Worm (Caenorhabditis elegans) whole organism, early embryonic: Measurements from ENCODE around the gene W01B6.3.

Source experiments
- F13C5.2 ChIP-seq: sonication (generic microtip); optimal IDR thresholded peaks from 2 replicates; lab custom pipeline; 2017; ENCODE audit warnings: mild to moderate bottlenecking, missing genetic modification characterization, inconsistent platforms, missing compliant biosample characterization
- aly-1 ChIP-seq: sonication (generic microtip); optimal IDR thresholded peaks from 2 replicates; lab custom pipeline; 2016; ENCODE audit warnings: missing genetic modification characterization, missing compliant biosample characterization
- ama-1 ChIP-seq: fragments of 150-350 bp; optimal IDR thresholded peaks from 2 replicates; lab custom pipeline; 2014
- ceh-13 ChIP-seq: fragments of 200-800 bp; sonication (Bioruptor generic); optimal IDR thresholded peaks from 2 replicates; lab custom pipeline; 2018; ENCODE audit warnings: mild to moderate bottlenecking, missing genetic modification characterization, missing compliant biosample characterization
- ceh-36 ChIP-seq: sonication (generic microtip); optimal IDR thresholded peaks from 2 replicates; lab custom pipeline; 2016; ENCODE audit warnings: missing genetic modification characterization, inconsistent platforms, missing compliant biosample characterization
- ets-7 ChIP-seq: sonication (generic microtip); optimal IDR thresholded peaks from 2 replicates; lab custom pipeline; 2016; ENCODE audit warnings: missing genotype, missing genetic modification characterization, missing compliant biosample characterization
- flt-1 ChIP-seq: fragments of 200-800 bp; sonication (Bioruptor generic); IDR thresholded peaks from 2 replicates; pipeline ENCODE4 v1.3.6; 2022; ENCODE audit warnings: missing genetic modification characterization, missing compliant biosample characterization
- hmbx-1 ChIP-seq: sonication (generic microtip); optimal IDR thresholded peaks from 2 replicates; lab custom pipeline; 2016; ENCODE audit warnings: mild to moderate bottlenecking, missing genetic modification characterization, missing compliant biosample characterization
- hmg-4 ChIP-seq: fragments of 200-800 bp; sonication (Bioruptor generic); optimal IDR thresholded peaks from 2 replicates; lab custom pipeline; 2018; ENCODE audit warnings: mild to moderate bottlenecking, missing genetic modification characterization, missing compliant biosample characterization
- hnd-1 ChIP-seq: sonication (generic microtip); optimal IDR thresholded peaks from 2 replicates; lab custom pipeline; 2016; ENCODE audit warnings: missing genetic modification characterization, missing compliant biosample characterization
- pes-1 ChIP-seq: fragments of 200-800 bp; sonication (Bioruptor generic); IDR thresholded peaks from 2 replicates; pipeline ENCODE4 v1.3.6; 2022; ENCODE audit warnings: missing genetic modification reagents, missing genetic modification characterization, missing compliant biosample characterization
- scrt-1 ChIP-seq: fragments of 200-800 bp; sonication (Bioruptor generic); IDR thresholded peaks from 2 replicates; pipeline ENCODE4 v1.3.6; 2022; ENCODE audit warnings: missing genetic modification characterization, missing compliant biosample characterization
- tra-4 ChIP-seq: sonication (generic microtip); optimal IDR thresholded peaks from 2 replicates; lab custom pipeline; 2017; ENCODE audit warnings: missing genetic modification characterization, missing compliant biosample characterization

DNA sequence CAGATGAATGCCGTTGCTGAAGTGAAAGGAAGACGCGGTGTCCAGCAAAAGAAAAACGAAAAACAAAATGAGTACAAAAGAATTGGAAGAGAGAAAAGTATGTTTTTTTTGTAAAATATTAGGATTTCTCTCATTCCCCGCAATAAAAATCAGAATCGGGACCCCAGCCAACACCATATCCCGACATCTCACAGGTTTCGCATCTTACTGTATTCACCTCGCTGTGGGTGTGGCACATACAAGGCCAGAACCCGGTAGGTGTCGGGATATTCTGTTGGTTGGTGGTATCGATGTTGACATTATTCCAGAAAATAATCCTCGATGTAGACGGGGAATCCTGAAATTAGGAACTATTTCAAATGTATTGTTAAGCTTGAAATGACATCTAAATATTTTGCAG lies 44.3 kb upstream of the W01B6.3 start:
- TF ChIP-seq ama-1 (lab: Kevin White, UChicago) (no peak), ceh-36 (tag; lab: Kevin White, UChicago) (no peak), ceh-13 (GFP tag; lab: Kevin White, UChicago) (no peak), tra-4 (tag; lab: Kevin White, UChicago) (no peak), hmbx-1 (no peak), ets-7 (tag; lab: Kevin White, UChicago) (no peak), scrt-1 (GFP tag; lab: Robert Waterston, UW) (no peak), pes-1 (GFP tag; lab: Robert Waterston, UW) (no peak), F13C5.2 (tag; lab: Kevin White, UChicago) (no peak), aly-1 (tag; lab: Kevin White, UChicago) (no peak), hnd-1 (tag; lab: Kevin White, UChicago) (no peak), hmg-4 (no peak), flt-1 (GFP tag; lab: Robert Waterston, UW) (no peak)
